Worm (Caenorhabditis elegans) whole organism, mixed stage, embryonic: ENCODE measurements around the gene F52E1.14.

Experiments
- ceh-39 ChIP-seq: fragments of 150-350 bp; optimal IDR thresholded peaks from 2 replicates; lab custom pipeline; 2014; ENCODE audit warnings: missing biosample characterization, missing genetic modification characterization
- cnd-1 ChIP-seq: fragments of 200-800 bp; sonication (Bioruptor generic); optimal IDR thresholded peaks from 2 replicates; lab custom pipeline; 2018; ENCODE audit warnings: mild to moderate bottlenecking, missing genetic modification characterization, missing compliant biosample characterization
- elt-3 ChIP-seq: fragments of 150-350 bp; optimal IDR thresholded peaks from 2 replicates; lab custom pipeline; 2014; ENCODE audit warnings: missing biosample characterization, missing genetic modification characterization
- mep-1 ChIP-seq: fragments of 150-350 bp; optimal IDR thresholded peaks from 2 replicates; lab custom pipeline; 2017; ENCODE audit warnings: missing biosample characterization, missing genetic modification reagents, missing genetic modification characterization, inconsistent platforms
- nhr-76 ChIP-seq: sonication (generic microtip); optimal IDR thresholded peaks from 2 replicates; lab custom pipeline; 2017; ENCODE audit warnings: missing biosample characterization, missing genetic modification characterization
- pha-4 ChIP-seq: fragments of 150-350 bp; optimal IDR thresholded peaks from 2 replicates; lab custom pipeline; 2018; ENCODE audit warnings: missing biosample characterization, missing genetic modification reagents, missing genetic modification characterization

DNA sequence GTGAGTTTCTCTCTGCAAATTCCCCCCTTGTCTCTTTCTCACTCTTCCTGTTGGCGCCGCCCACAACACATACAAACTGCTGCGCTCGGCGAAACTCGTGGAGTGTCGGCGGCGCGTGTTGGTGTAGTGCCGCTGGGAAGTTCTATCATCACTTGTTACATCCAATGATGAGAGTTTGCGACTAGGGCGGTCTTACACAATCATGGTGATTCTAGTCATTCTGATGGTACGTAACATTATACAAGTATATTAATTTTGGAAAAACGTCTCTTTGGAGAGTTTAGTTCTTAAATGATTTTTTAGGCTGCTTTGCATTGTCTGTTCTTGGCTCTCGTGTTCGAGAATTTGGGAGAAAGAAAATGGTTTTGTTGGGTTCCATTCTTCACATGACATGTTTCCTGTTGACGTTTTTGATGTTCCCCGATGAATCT is 34.7 kb upstream of the F52E1.14 start:
- TF ChIP-seq nhr-76 (tag; lab: Kevin White, UChicago) (no peak), elt-3 (no peak), pha-4 (tag; lab: Kevin White, UChicago) (peak; percentile 40), cnd-1 (tag; lab: Kevin White, UChicago) (no peak), ceh-39 (tag; lab: Kevin White, UChicago) (no peak), mep-1 (tag; lab: Kevin White, UChicago) (peak; percentile 29)
